Worm (Caenorhabditis elegans) whole organism, young adult: ENCODE results near the gene egl-27.

Source experiments
- F10E7.11 ChIP-seq: sonication (generic microtip); optimal IDR thresholded peaks from 2 replicates; lab custom pipeline; 2017; ENCODE audit warnings: mild to moderate bottlenecking, missing genetic modification characterization, moderate library complexity, missing compliant biosample characterization
- F22D6.2 ChIP-seq: sonication (generic microtip); optimal IDR thresholded peaks from 2 replicates; lab custom pipeline; 2016; ENCODE audit warnings: mild to moderate bottlenecking, missing genetic modification characterization, missing compliant biosample characterization
- F37B4.10 ChIP-seq: fragments of 200-800 bp; sonication (Bioruptor generic); IDR thresholded peaks from 2 replicates; pipeline ENCODE4 v1.3.6; 2022; ENCODE audit warnings: missing genetic modification characterization, missing compliant biosample characterization
- F55B11.4 ChIP-seq: sonication (generic microtip); optimal IDR thresholded peaks from 2 replicates; lab custom pipeline; 2016; ENCODE audit warnings: missing compliant biosample characterization, missing genetic modification characterization, borderline replicate concordance; ENCODE audit not compliant: insufficient read depth
- K11D2.4 ChIP-seq: fragments of 200-800 bp; sonication (Bioruptor generic); IDR thresholded peaks from 2 replicates; pipeline ENCODE4 v1.3.6; 2022; ENCODE audit warnings: missing genetic modification reagents, missing genetic modification characterization, missing compliant biosample characterization
- T26A5.8 ChIP-seq: sonication (generic microtip); optimal IDR thresholded peaks from 2 replicates; lab custom pipeline; 2016; ENCODE audit warnings: missing genetic modification characterization, missing compliant biosample characterization
- Y53G8AR.9 ChIP-seq: fragments of 200-800 bp; sonication (Bioruptor generic); conservative IDR thresholded peaks from 2 replicates; pipeline ENCODE4 v1.3.6; 2022; ENCODE audit warnings: missing genetic modification reagents, missing genetic modification characterization, missing compliant biosample characterization
- ZK185.1 ChIP-seq: sonication (generic microtip); optimal IDR thresholded peaks from 2 replicates; lab custom pipeline; 2016; ENCODE audit warnings: mild to moderate bottlenecking, missing genetic modification characterization, missing compliant biosample characterization; ENCODE audit not compliant: poor library complexity, severe bottlenecking
- akir-1 ChIP-seq: fragments of 200-800 bp; sonication (Bioruptor generic); optimal IDR thresholded peaks from 2 replicates; lab custom pipeline; 2018; ENCODE audit warnings: mild to moderate bottlenecking, missing genetic modification characterization, moderate library complexity, missing compliant biosample characterization
- aptf-2 ChIP-seq: fragments of 200-800 bp; sonication (Bioruptor generic); conservative IDR thresholded peaks from 2 replicates; pipeline ENCODE4 v1.3.6; 2022; ENCODE audit warnings: missing genetic modification reagents, missing genetic modification characterization, missing compliant biosample characterization
- aptf-3 ChIP-seq: fragments of 200-800 bp; sonication (Bioruptor generic); IDR thresholded peaks from 2 replicates; pipeline ENCODE4 v1.3.6; 2022; ENCODE audit warnings: missing genetic modification characterization, missing compliant biosample characterization
- athp-1 ChIP-seq: sonication (generic microtip); optimal IDR thresholded peaks from 2 replicates; lab custom pipeline; 2017; ENCODE audit warnings: mild to moderate bottlenecking, missing genetic modification characterization, missing compliant biosample characterization
- attf-6 ChIP-seq: fragments of 200-800 bp; sonication (Bioruptor generic); IDR thresholded peaks from 2 replicates; pipeline ENCODE4 v1.3.6; 2022; ENCODE audit warnings: missing genetic modification reagents, missing genetic modification characterization, missing compliant biosample characterization
- ccch-3 ChIP-seq: fragments of 200-800 bp; sonication (Bioruptor generic); optimal IDR thresholded peaks from 2 replicates; lab custom pipeline; 2018; ENCODE audit warnings: mild to moderate bottlenecking, missing genetic modification characterization, missing compliant biosample characterization
- cebp-2 ChIP-seq: fragments of 200-800 bp; sonication (Bioruptor generic); IDR thresholded peaks from 2 replicates; pipeline ENCODE4 v1.3.6; 2022; ENCODE audit warnings: missing genetic modification characterization, missing compliant biosample characterization
- ceh-100 ChIP-seq: fragments of 200-800 bp; sonication (Bioruptor generic); IDR thresholded peaks from 2 replicates; pipeline ENCODE4 v1.3.6; 2022; ENCODE audit warnings: missing genetic modification reagents, missing genetic modification characterization, missing compliant biosample characterization
- ceh-58 ChIP-seq: fragments of 200-800 bp; sonication (Bioruptor generic); IDR thresholded peaks from 2 replicates; pipeline ENCODE4 v1.3.6; 2022; ENCODE audit warnings: missing genetic modification characterization, missing compliant biosample characterization
- chd-7 ChIP-seq: sonication (generic microtip); optimal IDR thresholded peaks from 2 replicates; lab custom pipeline; 2016; ENCODE audit warnings: mild to moderate bottlenecking, missing genetic modification characterization, moderate library complexity, missing compliant biosample characterization
- die-1 ChIP-seq: sonication (generic microtip); optimal IDR thresholded peaks from 2 replicates; lab custom pipeline; 2016; ENCODE audit warnings: missing genotype, mild to moderate bottlenecking, missing genetic modification characterization, missing compliant biosample characterization
- egl-44 ChIP-seq: fragments of 200-800 bp; sonication (Bioruptor generic); IDR thresholded peaks from 2 replicates; pipeline ENCODE4 v1.3.6; 2022; ENCODE audit warnings: missing genetic modification reagents, missing genetic modification characterization, missing compliant biosample characterization
- egrh-3 ChIP-seq: fragments of 200-800 bp; sonication (Bioruptor generic); IDR thresholded peaks from 2 replicates; pipeline ENCODE4 v1.3.6; 2022; ENCODE audit warnings: missing genetic modification reagents, missing genetic modification characterization, missing compliant biosample characterization
- ets-4 ChIP-seq: fragments of 200-800 bp; sonication (Bioruptor generic); optimal IDR thresholded peaks from 2 replicates; lab custom pipeline; 2018; ENCODE audit warnings: mild to moderate bottlenecking, missing genetic modification characterization, missing compliant biosample characterization
- fkh-3 ChIP-seq: sonication (generic microtip); optimal IDR thresholded peaks from 2 replicates; lab custom pipeline; 2016; ENCODE audit warnings: mild to moderate bottlenecking, missing genetic modification characterization, missing compliant biosample characterization
- gei-17 ChIP-seq: fragments of 200-800 bp; sonication (Bioruptor generic); optimal IDR thresholded peaks from 2 replicates; lab custom pipeline; 2018; ENCODE audit warnings: mild to moderate bottlenecking, missing genetic modification characterization, missing compliant biosample characterization
- hmg-20 ChIP-seq: fragments of 200-800 bp; sonication (Bioruptor generic); IDR thresholded peaks from 2 replicates; pipeline ENCODE4 v1.3.6; 2022; ENCODE audit warnings: missing genetic modification reagents, missing genetic modification characterization, missing compliant biosample characterization
- hrde-1 ChIP-seq: sonication (generic microtip); optimal IDR thresholded peaks from 2 replicates; lab custom pipeline; 2016; ENCODE audit warnings: missing genetic modification characterization, mild to moderate bottlenecking, missing compliant biosample characterization, moderate library complexity, missing genotype, missing genetic modification reagents, borderline replicate concordance
- hsf-1 ChIP-seq: fragments of 200-800 bp; sonication (Bioruptor generic); IDR thresholded peaks from 2 replicates; pipeline ENCODE4 v1.3.6; 2022; ENCODE audit warnings: missing genetic modification reagents, missing genetic modification characterization, missing compliant biosample characterization
- let-526 ChIP-seq: fragments of 200-800 bp; sonication (Bioruptor generic); IDR thresholded peaks from 2 replicates; pipeline ENCODE4 v1.3.6; 2022; ENCODE audit warnings: missing genetic modification reagents, missing genetic modification characterization, missing compliant biosample characterization
- let-607 ChIP-seq, 2 experiments: fragments of 200-800 bp in 1 of 2; sonication (Bioruptor generic) in 1 of 2; sonication (generic microtip) in 1 of 2; optimal IDR thresholded peaks; 2 replicates each; lab custom pipeline; 2016 to 2018; ENCODE audit warnings: mild to moderate bottlenecking in 2 of 2, missing compliant biosample characterization in 2 of 2, missing genetic modification characterization in 2 of 2, moderate library complexity in 2 of 2, missing genotype in 1 of 2
- lin-40 ChIP-seq: sonication (generic microtip); optimal IDR thresholded peaks from 2 replicates; lab custom pipeline; 2016; ENCODE audit warnings: missing genetic modification characterization, mild to moderate bottlenecking, missing compliant biosample characterization, missing genotype, missing genetic modification reagents
- lsl-1 ChIP-seq: fragments of 200-800 bp; sonication (Bioruptor generic); optimal IDR thresholded peaks from 2 replicates; lab custom pipeline; 2018; ENCODE audit warnings: mild to moderate bottlenecking, missing genetic modification characterization, moderate library complexity, missing compliant biosample characterization
- madf-10 ChIP-seq: sonication (generic microtip); optimal IDR thresholded peaks from 2 replicates; lab custom pipeline; 2016; ENCODE audit warnings: mild to moderate bottlenecking, missing genetic modification characterization, missing compliant biosample characterization
- madf-6 ChIP-seq: fragments of 200-800 bp; sonication (Bioruptor generic); IDR thresholded peaks from 2 replicates; pipeline ENCODE4 v1.3.6; 2022; ENCODE audit warnings: missing genetic modification reagents, missing genetic modification characterization, missing compliant biosample characterization
- mxl-1 ChIP-seq: sonication (generic microtip); optimal IDR thresholded peaks from 2 replicates; lab custom pipeline; 2016; ENCODE audit warnings: missing genetic modification characterization, missing compliant biosample characterization
- nfya-2 ChIP-seq: fragments of 200-800 bp; sonication (Bioruptor generic); IDR thresholded peaks from 2 replicates; pipeline ENCODE4 v1.3.6; 2022; ENCODE audit warnings: missing genetic modification reagents, missing genetic modification characterization, missing compliant biosample characterization
- nhr-179 ChIP-seq: sonication (generic microtip); optimal IDR thresholded peaks from 2 replicates; lab custom pipeline; 2016; ENCODE audit warnings: mild to moderate bottlenecking, missing genetic modification characterization, missing compliant biosample characterization
- nhr-90 ChIP-seq: sonication (generic microtip); optimal IDR thresholded peaks from 2 replicates; lab custom pipeline; 2016; ENCODE audit warnings: missing genotype, mild to moderate bottlenecking, missing genetic modification characterization, missing compliant biosample characterization
- rec-8 ChIP-seq, 2 experiments: sonication (generic microtip); optimal IDR thresholded peaks; 2 replicates each; lab custom pipeline; 2016; ENCODE audit warnings: mild to moderate bottlenecking in 2 of 2, missing genetic modification characterization in 2 of 2, missing genetic modification reagents in 2 of 2, missing genotype in 2 of 2, missing biosample characterization in 1 of 2, missing compliant biosample characterization in 1 of 2, moderate library complexity in 1 of 2
- repo-1 ChIP-seq: sonication (generic microtip); optimal IDR thresholded peaks from 2 replicates; lab custom pipeline; 2017; ENCODE audit warnings: mild to moderate bottlenecking, missing genetic modification characterization, missing compliant biosample characterization
- sea-2 ChIP-seq: fragments of 200-800 bp; sonication (Bioruptor generic); IDR thresholded peaks from 2 replicates; pipeline ENCODE4 v1.3.6; 2022; ENCODE audit warnings: missing genetic modification characterization, missing compliant biosample characterization
- somi-1 ChIP-seq: fragments of 200-800 bp; sonication (Bioruptor generic); optimal IDR thresholded peaks from 2 replicates; lab custom pipeline; 2018; ENCODE audit warnings: mild to moderate bottlenecking, missing genetic modification characterization, missing compliant biosample characterization
- tbp1 ChIP-seq: fragments of 200-800 bp; sonication (Bioruptor generic); optimal IDR thresholded peaks from 2 replicates; lab custom pipeline; 2018; ENCODE audit warnings: mild to moderate bottlenecking, missing genetic modification characterization, missing compliant biosample characterization
- unc-130 ChIP-seq: sonication (generic microtip); optimal IDR thresholded peaks from 2 replicates; lab custom pipeline; 2016; ENCODE audit warnings: missing genetic modification reagents, missing genetic modification characterization, missing compliant biosample characterization
- xnd-1 ChIP-seq: sonication (generic microtip); optimal IDR thresholded peaks from 2 replicates; lab custom pipeline; 2016; ENCODE audit warnings: missing genotype, missing genetic modification reagents, missing genetic modification characterization, missing compliant biosample characterization
- zim-3 ChIP-seq: sonication (generic microtip); optimal IDR thresholded peaks from 2 replicates; lab custom pipeline; 2017; ENCODE audit warnings: mild to moderate bottlenecking, missing genetic modification characterization, moderate library complexity, missing compliant biosample characterization
- ztf-22 ChIP-seq: fragments of 200-800 bp; sonication (Bioruptor generic); optimal IDR thresholded peaks from 2 replicates; lab custom pipeline; 2018; ENCODE audit warnings: mild to moderate bottlenecking, missing genetic modification characterization, moderate library complexity, missing compliant biosample characterization
- ztf-26 ChIP-seq: sonication (generic microtip); optimal IDR thresholded peaks from 2 replicates; lab custom pipeline; 2017; ENCODE audit warnings: missing genetic modification characterization, missing compliant biosample characterization
- ztf-3 ChIP-seq: fragments of 200-800 bp; sonication (Bioruptor generic); optimal IDR thresholded peaks from 2 replicates; lab custom pipeline; 2018; ENCODE audit warnings: mild to moderate bottlenecking, missing genetic modification characterization, missing compliant biosample characterization

Gene egl-27

DNA sequence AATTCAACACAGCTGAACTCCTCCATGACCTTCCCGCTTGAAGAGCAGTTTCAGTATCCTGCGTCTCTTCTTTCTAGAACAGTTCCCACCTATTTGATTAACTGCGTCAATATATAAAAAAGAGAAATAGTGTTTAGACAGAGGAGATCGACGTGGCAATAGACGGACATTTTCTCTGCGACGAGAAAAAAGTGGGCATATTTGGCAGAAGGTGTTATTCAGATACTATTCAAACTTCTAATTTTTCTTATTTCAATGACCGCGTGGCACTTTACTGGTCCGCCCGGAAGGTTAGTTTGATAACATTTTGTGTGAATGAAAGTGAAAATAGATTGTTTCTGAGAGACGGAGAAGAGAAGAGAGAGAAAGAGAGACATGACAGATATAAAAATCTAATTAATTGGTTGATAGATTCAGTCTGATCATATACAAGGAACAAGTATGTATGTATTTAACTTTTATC, 13.1 kb downstream of the egl-27 start, which contains the start of gene tbc-6 (continued):
- no peak for TF ChIP-seq hrde-1 (tag; lab: Kevin White, UChicago)

DNA sequence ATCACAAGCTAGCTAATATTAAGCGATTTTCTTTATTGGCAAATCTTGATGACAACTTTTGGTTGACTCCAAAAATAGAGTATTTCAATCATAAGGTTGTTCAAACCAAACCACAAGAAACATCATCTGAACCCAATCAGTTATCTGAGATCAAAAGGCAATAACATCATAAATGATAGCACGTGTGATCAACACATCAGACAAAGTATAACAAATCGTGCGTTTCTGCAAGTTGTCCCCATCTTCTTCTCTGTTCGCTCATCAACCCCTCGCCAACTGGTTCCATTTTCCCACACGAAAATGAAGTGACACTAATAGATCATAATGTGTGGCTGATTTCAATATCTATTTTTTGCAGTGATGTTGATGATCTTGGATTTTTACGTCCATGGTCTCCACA, 14.5 kb downstream of the egl-27 start:
- TF ChIP-seq attf-6 (GFP tag; lab: Robert Waterston, UW) (no peak), aptf-3 (GFP tag; lab: Robert Waterston, UW) (no peak), tbp1 (GFP tag; lab: Kevin White, UChicago) (no peak), gei-17 (no peak), ztf-3 (no peak), T26A5.8 (no peak), ceh-100 (GFP tag; lab: Robert Waterston, UW) (no peak), egrh-3 (no peak), hsf-1 (GFP tag; lab: Robert Waterston, UW) (no peak), die-1 (tag; lab: Kevin White, UChicago) (peak; percentile 36), sea-2 (GFP tag; lab: Robert Waterston, UW) (no peak), ccch-3 (GFP tag; lab: Kevin White, UChicago) (no peak), K11D2.4 (GFP tag; lab: Robert Waterston, UW) (peak; percentile 54; the same call in 1 of the 2 replicates), hmg-20 (GFP tag; lab: Robert Waterston, UW) (no peak), ZK185.1 (no peak), ztf-22 (GFP tag; lab: Kevin White, UChicago) (no peak), rec-8 (tag; optimal IDR thresholded peaks at IDR 0.05; lab: Kevin White, UChicago) (no peak), F10E7.11 (tag; lab: Kevin White, UChicago) (no peak), lin-40 (peak; percentile 27), Y53G8AR.9 (GFP tag; lab: Robert Waterston, UW) (no peak), lsl-1 (GFP tag; lab: Kevin White, UChicago) (no peak), chd-7 (peak; percentile 44), athp-1 (tag; lab: Kevin White, UChicago) (no peak), fkh-3 (tag; lab: Kevin White, UChicago) (no peak), mxl-1 (tag; lab: Kevin White, UChicago) (no peak), madf-10 (tag; lab: Kevin White, UChicago) (no peak), nhr-90 (tag; lab: Kevin White, UChicago) (no peak), akir-1 (GFP tag; lab: Kevin White, UChicago) (no peak), F55B11.4 (no peak), unc-130 (GFP tag; lab: Kevin White, UChicago) (no peak), let-526 (GFP tag; lab: Robert Waterston, UW) (no peak), cebp-2 (GFP tag; lab: Robert Waterston, UW) (no peak), ztf-26 (peak; percentile 33), F22D6.2 (tag; lab: Kevin White, UChicago) (no peak), let-607 (tag; optimal IDR thresholded peaks at IDR 0.05; lab: Kevin White, UChicago) (no peak), nhr-179 (tag; lab: Kevin White, UChicago) (no peak), xnd-1 (tag; lab: Kevin White, UChicago) (no peak), ets-4 (GFP tag; lab: Kevin White, UChicago) (no peak), madf-6 (no peak), F37B4.10 (no peak), ceh-58 (GFP tag; lab: Robert Waterston, UW) (no peak), somi-1 (GFP tag; lab: Kevin White, UChicago) (peak; percentile 70), repo-1 (tag; lab: Kevin White, UChicago) (no peak), egl-44 (GFP tag; lab: Robert Waterston, UW) (no peak), nfya-2 (GFP tag; lab: Robert Waterston, UW) (no peak), zim-3 (no peak), aptf-2 (GFP tag; lab: Robert Waterston, UW) (no peak)
